Fruit fly (Drosophila melanogaster) whole organism, pupa: Measurements from ENCODE around the gene CG17350.

Experiments
- CG10348 ChIP-seq: fragments of 200-800 bp; sonication (Bioruptor generic); IDR thresholded peaks from 2 replicates; pipeline ENCODE4 v1.3.6; 2022; ENCODE audit warnings: missing biosample characterization, missing genetic modification characterization
- CG17806 ChIP-seq: fragments of 200-800 bp; sonication (Bioruptor generic); optimal IDR thresholded peaks from 2 replicates; lab custom pipeline; 2018; ENCODE audit warnings: missing biosample characterization, mild to moderate bottlenecking, missing genetic modification characterization, moderate library complexity
- CG32121 ChIP-seq: fragments of 200-800 bp; sonication (Bioruptor generic); IDR thresholded peaks from 2 replicates; pipeline ENCODE4 v1.3.6; 2022; ENCODE audit warnings: missing biosample characterization, missing genetic modification characterization
- CG34367 ChIP-seq: fragments of 200-800 bp; sonication (Bioruptor generic); optimal IDR thresholded peaks from 2 replicates; lab custom pipeline; 2018; ENCODE audit warnings: missing biosample characterization, mild to moderate bottlenecking, missing genetic modification characterization
- CG4496 ChIP-seq: fragments of 200-800 bp; sonication (Bioruptor generic); IDR thresholded peaks from 3 replicates; pipeline ENCODE4 v1.3.6; 2022; ENCODE audit warnings: missing biosample characterization, missing genetic modification characterization
- CG8159 ChIP-seq: fragments of 200-800 bp; sonication (Bioruptor generic); optimal IDR thresholded peaks from 3 replicates; lab custom pipeline; 2018; ENCODE audit warnings: missing biosample characterization, mild to moderate bottlenecking, missing genetic modification characterization, moderate library complexity
- CG8301 ChIP-seq: fragments of 200-800 bp; sonication (Bioruptor generic); optimal IDR thresholded peaks from 2 replicates; lab custom pipeline; 2018; ENCODE audit warnings: missing biosample characterization, mild to moderate bottlenecking, missing genetic modification characterization
- D1 ChIP-seq: fragments of 200-800 bp; sonication (Bioruptor generic); optimal IDR thresholded peaks from 2 replicates; lab custom pipeline; 2018; ENCODE audit warnings: missing biosample characterization, mild to moderate bottlenecking, missing genetic modification characterization, moderate library complexity
- EcR ChIP-seq: fragments of 200-800 bp; sonication (Bioruptor generic); optimal IDR thresholded peaks from 3 replicates; lab custom pipeline; 2019; ENCODE audit warnings: missing biosample characterization, missing genetic modification characterization, mild to moderate bottlenecking, moderate library complexity, missing genetic modification reagents
- Ets98B ChIP-seq: fragments of 200-800 bp; sonication (Bioruptor generic); IDR thresholded peaks from 2 replicates; pipeline ENCODE4 v1.3.6; 2022; ENCODE audit warnings: missing biosample characterization, missing genetic modification characterization
- Snoo ChIP-seq: fragments of 200-800 bp; sonication (Bioruptor generic); optimal IDR thresholded peaks from 3 replicates; lab custom pipeline; 2017; ENCODE audit warnings: missing biosample characterization, mild to moderate bottlenecking, missing genetic modification characterization, inconsistent platforms
- gl ChIP-seq: fragments of 200-800 bp; sonication (Bioruptor generic); optimal IDR thresholded peaks from 2 replicates; lab custom pipeline; 2018; ENCODE audit warnings: missing biosample characterization, mild to moderate bottlenecking, missing genetic modification characterization

DNA sequence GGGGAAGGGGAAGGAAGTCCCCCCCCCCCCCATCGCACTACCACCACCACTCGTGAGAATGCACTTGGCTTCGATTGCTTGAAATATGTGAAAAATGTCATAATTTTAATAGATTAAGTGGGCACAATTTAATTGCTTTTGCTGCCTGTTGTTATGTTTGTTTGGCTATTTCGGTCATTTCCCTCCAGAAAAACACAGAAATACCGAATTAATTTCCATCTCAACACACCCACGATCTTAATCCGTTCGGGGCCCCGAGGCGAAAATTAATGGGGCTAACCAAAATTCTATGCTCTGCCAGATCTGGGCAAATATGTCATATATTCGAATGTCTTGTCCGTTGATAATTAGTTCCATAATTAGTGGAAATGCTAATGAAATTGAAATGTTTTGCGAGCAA, 41.9 kb downstream of the CG17350 start:
- no peak for TF ChIP-seq CG8301
- TF ChIP-seq CG17806 (tag; lab: Kevin White, UChicago): no peak
- no peak for TF ChIP-seq EcR (GFP tag; lab: Kevin White, UChicago)
- TF ChIP-seq gl (tag; lab: Kevin White, UChicago): no peak
- no peak for TF ChIP-seq CG8159 (tag; lab: Kevin White, UChicago)
- TF ChIP-seq CG34367: no peak
- TF ChIP-seq CG10348: no peak
- no peak for TF ChIP-seq D1 (tag; lab: Kevin White, UChicago)
- no peak for TF ChIP-seq Ets98B (GFP tag; lab: Robert Waterston, UW)
- TF ChIP-seq CG4496: no peak
- TF ChIP-seq Snoo (tag; lab: Kevin White, UChicago): no peak
- no peak for TF ChIP-seq CG32121 (GFP tag; lab: Robert Waterston, UW)
